Fruit fly (Drosophila melanogaster): ENCODE data around the gene goe.

goe gene

DNA sequence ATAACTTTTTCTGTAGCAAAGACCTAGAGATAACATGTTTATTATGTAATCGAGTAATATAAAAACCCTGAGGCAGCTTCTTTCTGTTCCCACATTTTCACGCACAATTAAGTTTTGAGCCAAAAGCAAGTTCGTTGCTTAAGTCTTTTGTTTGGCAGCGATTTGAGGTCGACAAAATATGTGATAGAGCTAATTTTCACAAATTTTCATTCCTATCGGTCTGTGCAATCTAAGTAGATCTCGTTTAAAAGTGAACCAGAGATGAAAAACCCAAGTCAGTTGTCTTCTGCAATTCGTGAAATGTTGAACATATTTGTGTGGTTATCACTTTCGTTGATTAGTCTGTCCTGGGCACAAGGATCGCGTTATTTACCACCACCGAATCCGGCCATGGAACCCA, 13.8 kb downstream of the goe start, which contains the start of gene TwdlZ:
TwdlZ (plus strand) TSS at position 301 of the 400 bp plus-strand sequence.
- TF ChIP-seq br (GFP tag; optimal IDR thresholded peaks at IDR 0.05): no peak
- no peak for TF ChIP-seq GATAd (GFP tag; optimal IDR thresholded peaks at IDR 0.05)
- no peak for TF ChIP-seq dl (GFP tag; optimal IDR thresholded peaks at IDR 0.05; ENCODE audit: insufficient read depth in 1 of 2, partially characterized antibody in 2 of 2)
- no peak for TF ChIP-seq h (GFP tag; optimal IDR thresholded peaks at IDR 0.05)
- no peak for TF ChIP-seq sage (GFP tag; optimal IDR thresholded peaks at IDR 0.05)
- no peak for TF ChIP-seq ey (GFP tag; optimal IDR thresholded peaks at IDR 0.05)
- no peak for TF ChIP-seq pan (optimal IDR thresholded peaks at IDR 0.05)
- no peak for TF ChIP-seq usp (GFP tag; optimal IDR thresholded peaks at IDR 0.05)

- TF ChIP-seq CrebA (GFP tag; optimal IDR thresholded peaks at IDR 0.05; ENCODE audit: borderline replicate concordance) (no peak), Dif (GFP tag; optimal IDR thresholded peaks at IDR 0.05; ENCODE audit: partially characterized antibody) (no peak), Vsx2 (GFP tag; optimal IDR thresholded peaks at IDR 0.05; ENCODE audit: partially characterized antibody) (no peak), Dfd (GFP tag; optimal IDR thresholded peaks at IDR 0.05) (no peak)
These were observed 15.5 kb downstream of the goe start for dm6 chrX:16736180-16736579.

dm6 chrX:16734647-16735046, 17.1 kb downstream of the goe start, which contains the start of gene TwdlY:
Gene TwdlY, plus strand, starts transcription at chrX:16734947.
- TF ChIP-seq CrebA (GFP tag; optimal IDR thresholded peaks at IDR 0.05; ENCODE audit: borderline replicate concordance): no peak
- TF ChIP-seq lola (GFP tag; optimal IDR thresholded peaks at IDR 0.05): no peak
- TF ChIP-seq rgr (GFP tag; optimal IDR thresholded peaks at IDR 0.05): no peak
- TF ChIP-seq Abd-B (GFP tag; optimal IDR thresholded peaks at IDR 0.05): no peak
- TF ChIP-seq Jra (GFP tag; optimal IDR thresholded peaks at IDR 0.05): no peak
- TF ChIP-seq dmrt93B (GFP tag; optimal IDR thresholded peaks at IDR 0.05): no peak
- TF ChIP-seq h (GFP tag; optimal IDR thresholded peaks at IDR 0.05): no peak
- TF ChIP-seq GATAd (GFP tag; optimal IDR thresholded peaks at IDR 0.05): no peak
- TF ChIP-seq Hnf4 (GFP tag; optimal IDR thresholded peaks at IDR 0.05): no peak
- TF ChIP-seq pan (optimal IDR thresholded peaks at IDR 0.05): no peak
- no peak for TF ChIP-seq CG9705 (GFP tag; optimal IDR thresholded peaks at IDR 0.05)
- TF ChIP-seq Vsx2 (GFP tag; optimal IDR thresholded peaks at IDR 0.05; ENCODE audit: partially characterized antibody): no peak
- no peak for TF ChIP-seq brk (GFP tag; optimal IDR thresholded peaks at IDR 0.05)
- no peak for TF ChIP-seq Dif (GFP tag; optimal IDR thresholded peaks at IDR 0.05; ENCODE audit: partially characterized antibody)
- no peak for TF ChIP-seq sage (GFP tag; optimal IDR thresholded peaks at IDR 0.05)
- no peak for TF ChIP-seq sv (GFP tag; optimal IDR thresholded peaks at IDR 0.05)
- TF ChIP-seq tai (GFP tag; optimal IDR thresholded peaks at IDR 0.05): no peak
- TF ChIP-seq usp (GFP tag; optimal IDR thresholded peaks at IDR 0.05): no peak

DNA sequence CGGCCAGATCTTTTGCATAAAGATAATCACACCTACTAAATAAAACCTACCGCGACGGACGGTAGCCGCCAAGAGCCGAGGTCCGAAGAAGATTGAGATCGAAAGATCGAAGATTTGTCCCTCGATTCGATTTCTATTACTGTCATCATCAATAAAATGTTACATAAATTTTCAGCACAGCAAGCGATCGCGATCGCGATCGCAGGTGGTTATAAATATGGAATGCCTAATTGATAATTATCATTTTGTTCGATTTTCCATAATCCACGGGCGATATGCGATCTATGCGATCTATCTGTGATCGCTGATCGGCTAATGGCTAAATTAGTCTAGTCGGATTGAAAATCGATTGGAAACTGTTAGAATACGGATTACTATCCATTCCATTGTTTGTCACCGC, 18.5 kb downstream of the goe start:
- TF ChIP-seq sage (GFP tag; optimal IDR thresholded peaks at IDR 0.05) (no peak), pan (optimal IDR thresholded peaks at IDR 0.05) (no peak), Dfd (GFP tag; optimal IDR thresholded peaks at IDR 0.05) (no peak), CG32264 (GFP tag; optimal IDR thresholded peaks at IDR 0.05) (no peak), usp (GFP tag; optimal IDR thresholded peaks at IDR 0.05) (no peak), Rel (GFP tag; optimal IDR thresholded peaks at IDR 0.05) (no peak), Rel (tag; optimal IDR thresholded peaks at IDR 0.05) (no peak), Sp1 (GFP tag; optimal IDR thresholded peaks at IDR 0.05) (no peak), fru (GFP tag; optimal IDR thresholded peaks at IDR 0.05) (no peak), Myc (optimal IDR thresholded peaks at IDR 0.05) (no peak), Vsx2 (GFP tag; optimal IDR thresholded peaks at IDR 0.05; ENCODE audit: partially characterized antibody) (no peak), Mio (GFP tag; optimal IDR thresholded peaks at IDR 0.05) (no peak), OdsH (GFP tag; optimal IDR thresholded peaks at IDR 0.05) (no peak), ey (GFP tag; optimal IDR thresholded peaks at IDR 0.05) (no peak), GATAd (GFP tag; optimal IDR thresholded peaks at IDR 0.05) (no peak), jim (GFP tag; optimal IDR thresholded peaks at IDR 0.05) (no peak), lola (GFP tag; optimal IDR thresholded peaks at IDR 0.05) (no peak), foxo (GFP tag; optimal IDR thresholded peaks at IDR 0.05) (no peak), dl (GFP tag; optimal IDR thresholded peaks at IDR 0.05; ENCODE audit: insufficient read depth in 1 of 2, partially characterized antibody in 2 of 2) (no peak)

dm6 chrX:16730791-16731190, 20.9 kb downstream of the goe start, which contains the start of gene TwdlX:
Gene TwdlX, plus strand, starts transcription at chrX:16731091.
- TF ChIP-seq Jra (GFP tag; optimal IDR thresholded peaks at IDR 0.05) (no peak), HLH106 (tag; optimal IDR thresholded peaks at IDR 0.05) (no peak), CG32264 (GFP tag; optimal IDR thresholded peaks at IDR 0.05) (no peak), dl (GFP tag; optimal IDR thresholded peaks at IDR 0.05; ENCODE audit: insufficient read depth in 1 of 2, partially characterized antibody in 2 of 2) (no peak), dmrt93B (GFP tag; optimal IDR thresholded peaks at IDR 0.05) (no peak), GATAd (GFP tag; optimal IDR thresholded peaks at IDR 0.05) (no peak), Mio (GFP tag; optimal IDR thresholded peaks at IDR 0.05) (no peak), Dif (GFP tag; optimal IDR thresholded peaks at IDR 0.05; ENCODE audit: partially characterized antibody) (no peak)

All from whole organism, wandering third instar larva.